Worm (Caenorhabditis elegans) whole organism, midembryonic: ENCODE results near the gene rpt-4.

Experiments
- cog-1 ChIP-seq: sonication (generic microtip); optimal IDR thresholded peaks from 2 replicates; lab custom pipeline; 2016; ENCODE audit warnings: missing genetic modification characterization, missing compliant biosample characterization
- flt-1 ChIP-seq: fragments of 200-800 bp; sonication (Bioruptor generic); IDR thresholded peaks from 2 replicates; pipeline ENCODE4 v1.3.6; 2022; ENCODE audit warnings: missing genetic modification characterization, missing compliant biosample characterization
- klf-2 ChIP-seq: fragments of 200-800 bp; sonication (Bioruptor generic); conservative IDR thresholded peaks from 2 replicates; pipeline ENCODE4 v1.3.6; 2022; ENCODE audit warnings: missing genetic modification reagents, missing genetic modification characterization, missing compliant biosample characterization
- med-1 ChIP-seq: sonication (generic microtip); optimal IDR thresholded peaks from 2 replicates; lab custom pipeline; 2017; ENCODE audit warnings: missing genetic modification characterization, mild to moderate bottlenecking, missing compliant biosample characterization, antibody characterized with exemption, missing genetic modification reagents; ENCODE audit not compliant: insufficient read depth
- ref-1 ChIP-seq: fragments of 200-800 bp; sonication (Bioruptor generic); conservative IDR thresholded peaks from 2 replicates; pipeline ENCODE4 v1.3.6; 2022; ENCODE audit warnings: missing genetic modification reagents, missing genetic modification characterization, missing compliant biosample characterization
- tab-1 ChIP-seq: fragments of 200-800 bp; sonication (Bioruptor generic); IDR thresholded peaks from 2 replicates; pipeline ENCODE4 v1.3.6; 2022; ENCODE audit warnings: missing genetic modification characterization, missing compliant biosample characterization
- ztf-23 ChIP-seq: fragments of 200-800 bp; sonication (Bioruptor generic); IDR thresholded peaks from 2 replicates; pipeline ENCODE4 v1.3.6; 2022; ENCODE audit warnings: missing genetic modification reagents, missing genetic modification characterization, missing compliant biosample characterization

- TF ChIP-seq med-1 (GFP tag; lab: Kevin White, UChicago) (no peak), ztf-23 (no peak), tab-1 (no peak), flt-1 (GFP tag; lab: Robert Waterston, UW) (no peak), cog-1 (tag; lab: Kevin White, UChicago) (no peak), ref-1 (GFP tag; lab: Robert Waterston, UW) (no peak), klf-2 (GFP tag; lab: Robert Waterston, UW) (no peak)
These were observed 23.3 kb upstream of the rpt-4 start, which contains the start of gene egl-26 for ce11 chrII:69354-69753.
